Worm (Caenorhabditis elegans) whole organism, L1 larva: Measurements from ENCODE around the gene mob-4.

Source experiments
- C04F5.9 ChIP-seq: sonication (generic microtip); optimal IDR thresholded peaks from 2 replicates; lab custom pipeline; 2016; ENCODE audit warnings: missing genetic modification characterization, missing compliant biosample characterization
- F16B12.6 ChIP-seq: fragments of 150-350 bp; optimal IDR thresholded peaks from 2 replicates; lab custom pipeline; 2014; ENCODE audit warnings: missing biosample characterization, missing genetic modification characterization
- Y116A8C.19 ChIP-seq: sonication (generic microtip); optimal IDR thresholded peaks from 2 replicates; lab custom pipeline; 2016; ENCODE audit warnings: missing compliant biosample characterization, missing genetic modification characterization, borderline replicate concordance
- alr-1 ChIP-seq: fragments of 200-800 bp; sonication (Bioruptor generic); optimal IDR thresholded peaks from 2 replicates; lab custom pipeline; 2018; ENCODE audit warnings: borderline replicate concordance, mild to moderate bottlenecking, missing genetic modification characterization, missing compliant biosample characterization
- dpl-1 ChIP-seq, 3 experiments: fragments of 150-350 bp in 2 of 3; sonication (generic microtip) in 1 of 3; optimal IDR thresholded peaks; 2 replicates each; lab custom pipeline; 2014 to 2017; ENCODE audit warnings: missing biosample characterization in 3 of 3, missing genetic modification characterization in 3 of 3, missing genetic modification reagents in 3 of 3
- efl-1 ChIP-seq, 4 experiments: fragments of 150-350 bp; optimal IDR thresholded peaks in 3 of 4; peaks in 1 of 4; 1 replicate in 1 of 4; 2 replicates in 3 of 4; lab custom pipeline; 2014; ENCODE audit warnings: missing biosample characterization in 2 of 4, missing genetic modification characterization in 2 of 4, missing genetic modification reagents in 2 of 4
- egl-27 ChIP-seq, 2 experiments: fragments of 150-350 bp in 1 of 2; sonication (generic microtip); optimal IDR thresholded peaks; 3 replicates each; lab custom pipeline; 2017 to 2018; ENCODE audit warnings: missing biosample characterization in 2 of 2, missing genetic modification characterization in 2 of 2, missing genetic modification reagents in 2 of 2
- elt-2 ChIP-seq: sonication (generic microtip); optimal IDR thresholded peaks from 2 replicates; lab custom pipeline; 2016; ENCODE audit warnings: missing genetic modification characterization, mild to moderate bottlenecking, inconsistent platforms, missing compliant biosample characterization, missing genetic modification reagents
- elt-3 ChIP-seq, 6 experiments: fragments of 150-350 bp in 1 of 6; sonication (generic microtip); optimal IDR thresholded peaks; 2 replicates each; lab custom pipeline; 2017 to 2018; ENCODE audit warnings: missing biosample characterization in 6 of 6, missing genetic modification characterization in 6 of 6, inconsistent platforms in 1 of 6
- ets-5 ChIP-seq: fragments of 200-800 bp; sonication (Bioruptor generic); IDR thresholded peaks from 2 replicates; pipeline ENCODE4 v1.3.6; 2022; ENCODE audit warnings: missing genetic modification characterization, missing compliant biosample characterization
- fkh-10 ChIP-seq: sonication (generic microtip); optimal IDR thresholded peaks from 2 replicates; lab custom pipeline; 2017; ENCODE audit warnings: missing biosample characterization, missing genetic modification reagents, missing genetic modification characterization
- fos-1 ChIP-seq: fragments of 150-350 bp; optimal IDR thresholded peaks from 2 replicates; lab custom pipeline; 2014; ENCODE audit warnings: missing biosample characterization, missing genetic modification characterization
- hlh-17 ChIP-seq: fragments of 200-800 bp; sonication (Bioruptor generic); optimal IDR thresholded peaks from 2 replicates; lab custom pipeline; 2018; ENCODE audit warnings: missing genetic modification characterization, mild to moderate bottlenecking, missing compliant biosample characterization, moderate library complexity, borderline replicate concordance
- irx-1 ChIP-seq: sonication (generic microtip); optimal IDR thresholded peaks from 2 replicates; lab custom pipeline; 2016; ENCODE audit warnings: missing genetic modification characterization, missing compliant biosample characterization
- jun-1 ChIP-seq: fragments of 150-350 bp; optimal IDR thresholded peaks from 2 replicates; lab custom pipeline; 2014; ENCODE audit warnings: missing biosample characterization, missing genetic modification reagents, missing genetic modification characterization
- lin-14 ChIP-seq: fragments of 200-800 bp; sonication (Bioruptor generic); optimal IDR thresholded peaks from 2 replicates; lab custom pipeline; 2018; ENCODE audit warnings: mild to moderate bottlenecking, missing genetic modification characterization, moderate library complexity, missing compliant biosample characterization
- lin-15B ChIP-seq: fragments of 150-350 bp; sonication (generic microtip); optimal IDR thresholded peaks from 3 replicates; lab custom pipeline; 2014; ENCODE audit warnings: missing biosample characterization, missing genetic modification characterization
- lin-39 ChIP-seq: fragments of 150-350 bp; optimal IDR thresholded peaks from 2 replicates; lab custom pipeline; 2014; ENCODE audit warnings: missing biosample characterization, missing genetic modification reagents, missing genetic modification characterization
- lsy-2 ChIP-seq, 2 experiments: fragments of 150-350 bp; optimal IDR thresholded peaks; 2 replicates each; lab custom pipeline; 2014; ENCODE audit warnings: missing biosample characterization in 2 of 2, missing genetic modification characterization in 2 of 2
- mab-9 ChIP-seq: fragments of 200-800 bp; sonication (Bioruptor generic); IDR thresholded peaks from 2 replicates; pipeline ENCODE4 v1.3.6; 2022; ENCODE audit warnings: missing genetic modification reagents, missing genetic modification characterization, missing compliant biosample characterization
- mdl-1 ChIP-seq, 2 experiments: fragments of 150-350 bp; optimal IDR thresholded peaks; 2 replicates each; lab custom pipeline; 2014 to 2017; ENCODE audit warnings: missing biosample characterization in 2 of 2, missing genetic modification characterization in 2 of 2, inconsistent platforms in 1 of 2
- nhr-12 ChIP-seq: sonication (generic microtip); optimal IDR thresholded peaks from 2 replicates; lab custom pipeline; 2017; ENCODE audit warnings: missing biosample characterization, missing genetic modification characterization
- nhr-20 ChIP-seq: sonication (generic microtip); optimal IDR thresholded peaks from 2 replicates; lab custom pipeline; 2016; ENCODE audit warnings: mild to moderate bottlenecking, missing genetic modification characterization, missing compliant biosample characterization
- nhr-237 ChIP-seq: fragments of 150-350 bp; optimal IDR thresholded peaks from 2 replicates; lab custom pipeline; 2014; ENCODE audit warnings: missing biosample characterization, missing genetic modification characterization
- nhr-76 ChIP-seq: sonication (generic microtip); optimal IDR thresholded peaks from 2 replicates; lab custom pipeline; 2017; ENCODE audit warnings: missing biosample characterization, missing genetic modification characterization
- nhr-77 ChIP-seq: fragments of 150-350 bp; optimal IDR thresholded peaks from 2 replicates; lab custom pipeline; 2014; ENCODE audit warnings: missing biosample characterization, missing genetic modification characterization
- nhr-84 ChIP-seq: sonication (generic microtip); optimal IDR thresholded peaks from 2 replicates; lab custom pipeline; 2017; ENCODE audit warnings: missing biosample characterization, missing genetic modification characterization
- pax-3 ChIP-seq: fragments of 200-800 bp; sonication (Bioruptor generic); optimal IDR thresholded peaks from 2 replicates; lab custom pipeline; 2018; ENCODE audit warnings: mild to moderate bottlenecking, missing genetic modification characterization, moderate library complexity, missing compliant biosample characterization
- snpc-4 ChIP-seq: fragments of 150-350 bp; optimal IDR thresholded peaks from 2 replicates; lab custom pipeline; 2014; ENCODE audit warnings: missing biosample characterization, missing genetic modification characterization
- snu-23 ChIP-seq: sonication (generic microtip); optimal IDR thresholded peaks from 2 replicates; lab custom pipeline; 2016; ENCODE audit warnings: missing genetic modification characterization, missing compliant biosample characterization
- tbx-2 ChIP-seq: sonication (generic microtip); optimal IDR thresholded peaks from 2 replicates; lab custom pipeline; 2016; ENCODE audit warnings: missing genetic modification characterization, missing compliant biosample characterization
- unc-130 ChIP-seq: fragments of 150-350 bp; optimal IDR thresholded peaks from 2 replicates; lab custom pipeline; 2017; ENCODE audit warnings: missing biosample characterization, missing genetic modification characterization, inconsistent platforms
- unc-30 ChIP-seq: sonication (generic microtip); optimal IDR thresholded peaks from 2 replicates; lab custom pipeline; 2017; ENCODE audit warnings: missing biosample characterization, missing genetic modification characterization
- unc-98 ChIP-seq: fragments of 200-800 bp; sonication (Bioruptor generic); IDR thresholded peaks from 2 replicates; pipeline ENCODE4 v1.3.6; 2022; ENCODE audit warnings: missing genetic modification characterization, missing compliant biosample characterization
- vab-15 ChIP-seq: sonication (generic microtip); optimal IDR thresholded peaks from 2 replicates; lab custom pipeline; 2017; ENCODE audit warnings: missing genotype, mild to moderate bottlenecking, missing genetic modification characterization, missing compliant biosample characterization
- xbp-1 ChIP-seq: sonication (generic microtip); optimal IDR thresholded peaks from 2 replicates; lab custom pipeline; 2016; ENCODE audit warnings: missing genetic modification characterization, missing compliant biosample characterization
- ztf-11 ChIP-seq, 2 experiments: sonication (generic microtip); optimal IDR thresholded peaks; 2 replicates each; lab custom pipeline; 2016 to 2017; ENCODE audit warnings: missing genetic modification characterization in 2 of 2, missing biosample characterization in 1 of 2, missing compliant biosample characterization in 1 of 2
- ztf-4 ChIP-seq: fragments of 150-350 bp; optimal IDR thresholded peaks from 2 replicates; lab custom pipeline; 2014; ENCODE audit warnings: missing biosample characterization, missing genetic modification characterization

Gene mob-4

ce11 chrIII:8235880-8236279, 11.0 kb downstream of the mob-4 start, which contains the start of gene C02F5.5:
C02F5.5 (plus strand) TSS chrIII:8236180.
- TF ChIP-seq elt-3 (tag; optimal IDR thresholded peaks at IDR 0.05; lab: Kevin White, UChicago) (no peak), jun-1 (tag; lab: Kevin White, UChicago) (no peak), nhr-237 (tag; lab: Kevin White, UChicago) (no peak), tbx-2 (tag; lab: Kevin White, UChicago) (no peak), snu-23 (GFP tag; lab: Kevin White, UChicago) (no peak), nhr-76 (tag; lab: Kevin White, UChicago) (no peak), nhr-77 (tag; lab: Kevin White, UChicago) (no peak), Y116A8C.19 (no peak), unc-98 (no peak), egl-27 (tag; optimal IDR thresholded peaks at IDR 0.05; lab: Kevin White, UChicago) (no peak)

ce11 chrIII:8237827-8238226, 12.9 kb downstream of the mob-4 start, which contains the start of gene tsp-2:
tsp-2 (minus strand) TSS chrIII:8237935.
- TF ChIP-seq elt-2 (tag; lab: Kevin White, UChicago) = peak; percentile 47
- no peak for TF ChIP-seq lin-14
- no peak for TF ChIP-seq unc-30
- TF ChIP-seq snpc-4 (tag; lab: Kevin White, UChicago) = no peak
- TF ChIP-seq, all 84 proteins: peak for 1

- TF ChIP-seq hlh-17 (GFP tag; lab: Kevin White, UChicago) (no peak), lsy-2 (tag; optimal IDR thresholded peaks at IDR 0.05; lab: Kevin White, UChicago) (no peak), efl-1 (optimal IDR thresholded peaks at IDR 0.05; lab: Kevin White, UChicago) (no peak), efl-1 (GFP tag; optimal IDR thresholded peaks at IDR 0.05 in 1 of 2; lab: Kevin White, UChicago) (peak in 1 of 2 experiments; percentile 69)
Measured at ce11 chrIII:8239325-8239724, 14.4 kb downstream of the mob-4 start, which contains the start of gene tsp-1. tsp-1 (minus strand) TSS chrIII:8239423.

ce11 chrIII:8240247-8240646, 15.3 kb downstream of the mob-4 start:
- no peak for TF ChIP-seq irx-1 (tag; lab: Kevin White, UChicago)
- peak; percentile 12 for TF ChIP-seq nhr-20 (tag; lab: Kevin White, UChicago)
- no peak for TF ChIP-seq dpl-1 (GFP tag; optimal IDR thresholded peaks at IDR 0.05; lab: Kevin White, UChicago)
- no peak for TF ChIP-seq nhr-12 (tag; lab: Kevin White, UChicago)

- TF ChIP-seq vab-15 (tag; lab: Kevin White, UChicago) (no peak), C04F5.9 (no peak), ztf-4 (no peak), alr-1 (tag; lab: Kevin White, UChicago) (no peak), lin-39 (tag; lab: Kevin White, UChicago) (no peak), lin-15B (no peak), fkh-10 (GFP tag; lab: Kevin White, UChicago) (no peak), pax-3 (tag; lab: Kevin White, UChicago) (no peak), xbp-1 (tag; lab: Kevin White, UChicago) (no peak), unc-98 (no peak), ztf-11 (tag; optimal IDR thresholded peaks at IDR 0.05; lab: Kevin White, UChicago) (no peak), mdl-1 (tag; optimal IDR thresholded peaks at IDR 0.05; lab: Kevin White, UChicago) (no peak), ets-5 (no peak), F16B12.6 (no peak), nhr-84 (tag; lab: Kevin White, UChicago) (no peak), fos-1 (tag; lab: Kevin White, UChicago) (no peak), nhr-76 (tag; lab: Kevin White, UChicago) (no peak), unc-130 (tag; lab: Kevin White, UChicago) (no peak), mab-9 (no peak), unc-30 (no peak)
Measured at ce11 chrIII:8240948-8241347, 16.1 kb downstream of the mob-4 start.
